Fruit fly (Drosophila melanogaster): ENCODE data around the gene CG44005.

dm6 chr3L:18023622-18024021, 48.3 kb downstream of the CG44005 start:
- TF ChIP-seq CTCF (optimal IDR thresholded peaks at IDR 0.05) (no peak), CG8478 (optimal IDR thresholded peaks at IDR 0.05) (no peak)
